Fruit fly (Drosophila melanogaster): ENCODE data around the gene CG42740.

- TF ChIP-seq fd96Ca (GFP tag; IDR thresholded peaks at IDR 0.05), result peak; percentile 38; the same call in 1 of the 3 replicates
- no peak for TF ChIP-seq CG9948 (tag; optimal IDR thresholded peaks at IDR 0.05)
- TF ChIP-seq CG17806 (tag; optimal IDR thresholded peaks at IDR 0.05), result no peak
- TF ChIP-seq CG34367 (tag; optimal IDR thresholded peaks at IDR 0.05), result no peak
- no peak for TF ChIP-seq CG15710 (tag; optimal IDR thresholded peaks at IDR 0.05)
- TF ChIP-seq Snoo (tag; optimal IDR thresholded peaks at IDR 0.05), result no peak
- no peak for TF ChIP-seq CG12605 (GFP tag; IDR thresholded peaks at IDR 0.05)
- TF ChIP-seq CG4496 (GFP tag; IDR thresholded peaks at IDR 0.05), result peak; percentile 14; the same call in 1 of the 3 replicates
- no peak for TF ChIP-seq Ets98B (GFP tag; IDR thresholded peaks at IDR 0.05)
- TF ChIP-seq D1 (tag; optimal IDR thresholded peaks at IDR 0.05), result no peak
- TF ChIP-seq CG8301 (tag; optimal IDR thresholded peaks at IDR 0.05), result no peak
These were observed 43.7 kb upstream of the CG42740 start for dm6 chr3R:30466515-30466914.

Data from whole organism, pupa.